Fruit fly (Drosophila melanogaster) whole organism, prepupa: ENCODE measurements around the gene CG3071.

ENCODE experiments used
- Blimp-1 ChIP-seq: fragments of 200-800 bp; sonication (Bioruptor generic); optimal IDR thresholded peaks from 3 replicates; lab custom pipeline; 2017; ENCODE audit warnings: missing biosample characterization, missing genetic modification characterization, mild to moderate bottlenecking, moderate library complexity, missing genetic modification reagents
- CG10631 ChIP-seq: fragments of 200-800 bp; sonication (Bioruptor generic); optimal IDR thresholded peaks from 2 replicates; lab custom pipeline; 2016; ENCODE audit warnings: missing biosample characterization, missing genetic modification characterization
- CG10669 ChIP-seq: fragments of 200-800 bp; sonication (Bioruptor generic); optimal IDR thresholded peaks from 3 replicates; lab custom pipeline; 2018; ENCODE audit warnings: missing biosample characterization, mild to moderate bottlenecking, missing genetic modification characterization, moderate library complexity
- CG11294 ChIP-seq: fragments of 200-800 bp; sonication (Bioruptor generic); IDR thresholded peaks from 2 replicates; pipeline ENCODE4 v1.3.6; 2022; ENCODE audit warnings: missing biosample characterization, missing genetic modification characterization
- CG11762 ChIP-seq: fragments of 200-800 bp; sonication (Bioruptor generic); optimal IDR thresholded peaks from 3 replicates; lab custom pipeline; 2016; ENCODE audit warnings: missing biosample characterization, missing genetic modification characterization; ENCODE audit not compliant: insufficient read depth
- CG11902 ChIP-seq: fragments of 200-800 bp; sonication (Bioruptor generic); optimal IDR thresholded peaks from 3 replicates; lab custom pipeline; 2016; ENCODE audit warnings: missing biosample characterization, missing genetic modification characterization
- CG15336 ChIP-seq: fragments of 200-800 bp; sonication (Bioruptor generic); IDR thresholded peaks from 2 replicates; pipeline ENCODE4 v1.3.6; 2022; ENCODE audit warnings: missing biosample characterization, missing genetic modification characterization
- CG16779 ChIP-seq: fragments of 200-800 bp; sonication (Bioruptor generic); optimal IDR thresholded peaks from 3 replicates; lab custom pipeline; 2017; ENCODE audit warnings: missing biosample characterization, mild to moderate bottlenecking, missing genetic modification characterization
- CG3032 ChIP-seq: fragments of 200-800 bp; optimal IDR thresholded peaks from 2 replicates; lab custom pipeline; 2019; ENCODE audit warnings: missing biosample characterization, mild to moderate bottlenecking, missing genetic modification characterization, moderate library complexity
- CG32006 ChIP-seq: fragments of 200-800 bp; sonication (Bioruptor generic); optimal IDR thresholded peaks from 3 replicates; lab custom pipeline; 2017; ENCODE audit warnings: missing biosample characterization, mild to moderate bottlenecking, missing genetic modification characterization
- CG34406 ChIP-seq: fragments of 200-800 bp; sonication (Bioruptor generic); optimal IDR thresholded peaks from 3 replicates; lab custom pipeline; 2016; ENCODE audit warnings: missing biosample characterization, missing genetic modification characterization
- CG3919 ChIP-seq: fragments of 200-800 bp; sonication (Bioruptor generic); optimal IDR thresholded peaks from 3 replicates; lab custom pipeline; 2016; ENCODE audit warnings: missing biosample characterization, missing genetic modification characterization
- CG4318 ChIP-seq: fragments of 200-800 bp; sonication (Bioruptor generic); optimal IDR thresholded peaks from 3 replicates; lab custom pipeline; 2017; ENCODE audit warnings: missing biosample characterization, mild to moderate bottlenecking, missing genetic modification characterization
- CG6163 ChIP-seq: fragments of 200-800 bp; sonication (Bioruptor generic); IDR thresholded peaks from 3 replicates; pipeline ENCODE4 v1.3.6; 2022; ENCODE audit warnings: missing biosample characterization, missing genetic modification characterization
- CG6276 ChIP-seq: fragments of 200-800 bp; sonication (Bioruptor generic); optimal IDR thresholded peaks from 2 replicates; lab custom pipeline; 2017; ENCODE audit warnings: missing biosample characterization, mild to moderate bottlenecking, missing genetic modification characterization
- CG6808 ChIP-seq: fragments of 200-800 bp; sonication (Bioruptor generic); optimal IDR thresholded peaks from 3 replicates; lab custom pipeline; 2017; ENCODE audit warnings: missing biosample characterization, missing genetic modification characterization, mild to moderate bottlenecking, moderate library complexity, missing genetic modification reagents
- CG6854 ChIP-seq: fragments of 200-800 bp; sonication (Bioruptor generic); optimal IDR thresholded peaks from 2 replicates; lab custom pipeline; 2017; ENCODE audit warnings: missing biosample characterization, mild to moderate bottlenecking, missing genetic modification characterization
- CG7368 ChIP-seq: fragments of 200-800 bp; sonication (Bioruptor generic); optimal IDR thresholded peaks from 3 replicates; lab custom pipeline; 2016; ENCODE audit warnings: missing biosample characterization, missing genetic modification characterization
- CG8119 ChIP-seq: fragments of 200-800 bp; sonication (Bioruptor generic); IDR thresholded peaks from 3 replicates; pipeline ENCODE4 v1.3.6; 2022; ENCODE audit warnings: missing biosample characterization, missing genetic modification characterization
- CG8319 ChIP-seq: fragments of 200-800 bp; sonication (Bioruptor generic); optimal IDR thresholded peaks from 3 replicates; lab custom pipeline; 2016; ENCODE audit warnings: missing biosample characterization, missing genetic modification characterization
- CG8632 ChIP-seq: fragments of 200-800 bp; sonication (Bioruptor generic); optimal IDR thresholded peaks from 3 replicates; lab custom pipeline; 2016; ENCODE audit warnings: missing biosample characterization, missing genetic modification characterization
- CG9139 ChIP-seq: fragments of 200-800 bp; sonication (Bioruptor generic); optimal IDR thresholded peaks from 3 replicates; lab custom pipeline; 2017; ENCODE audit warnings: missing biosample characterization, mild to moderate bottlenecking, missing genetic modification characterization
- Eip78C ChIP-seq: fragments of 200-800 bp; sonication (Bioruptor generic); peaks from one replicate; lab custom pipeline; 2016; ENCODE audit warnings: missing biosample characterization, missing genetic modification characterization
- Eip93F ChIP-seq: fragments of 200-800 bp; sonication (Bioruptor generic); optimal IDR thresholded peaks from 2 replicates; lab custom pipeline; 2016; ENCODE audit warnings: missing biosample characterization, mild to moderate bottlenecking, missing genetic modification characterization
- Ets21C ChIP-seq: fragments of 200-800 bp; sonication (Bioruptor generic); optimal IDR thresholded peaks from 3 replicates; lab custom pipeline; 2016; ENCODE audit warnings: missing biosample characterization, missing genetic modification characterization
- Gug ChIP-seq: fragments of 200-800 bp; sonication (Bioruptor generic); IDR thresholded peaks from 2 replicates; pipeline ENCODE4 v1.3.6; 2022; ENCODE audit warnings: missing biosample characterization, missing genetic modification characterization
- Hr38 ChIP-seq: sonication (Bioruptor generic); optimal IDR thresholded peaks from 2 replicates; lab custom pipeline; 2016; ENCODE audit warnings: missing biosample characterization, missing genetic modification characterization
- Hr39 ChIP-seq: fragments of 200-800 bp; sonication (Bioruptor generic); optimal IDR thresholded peaks from 2 replicates; lab custom pipeline; 2016; ENCODE audit warnings: missing biosample characterization, missing genetic modification characterization
- Hr4 ChIP-seq: fragments of 200-800 bp; sonication (Bioruptor generic); optimal IDR thresholded peaks from 3 replicates; lab custom pipeline; 2016; ENCODE audit warnings: missing biosample characterization, missing genetic modification characterization
- Lpt ChIP-seq: fragments of 200-800 bp; sonication (Bioruptor generic); optimal IDR thresholded peaks from 3 replicates; lab custom pipeline; 2016; ENCODE audit warnings: missing biosample characterization, missing genetic modification characterization
- Met ChIP-seq: fragments of 200-800 bp; sonication (Bioruptor generic); optimal IDR thresholded peaks from 3 replicates; lab custom pipeline; 2016; ENCODE audit warnings: missing biosample characterization, missing genetic modification characterization
- OdsH ChIP-seq: fragments of 200-800 bp; sonication (Bioruptor generic); optimal IDR thresholded peaks from 3 replicates; lab custom pipeline; 2016; ENCODE audit warnings: missing biosample characterization, missing genetic modification characterization
- Sox102F ChIP-seq: fragments of 200-800 bp; sonication (Bioruptor generic); optimal IDR thresholded peaks from 2 replicates; lab custom pipeline; 2016; ENCODE audit warnings: missing biosample characterization, mild to moderate bottlenecking, missing genetic modification characterization
- Sox14 ChIP-seq: fragments of 200-800 bp; sonication (Bioruptor generic); optimal IDR thresholded peaks from 3 replicates; lab custom pipeline; 2016; ENCODE audit warnings: missing biosample characterization, missing genetic modification characterization
- Sox15 ChIP-seq: fragments of 200-800 bp; sonication (Bioruptor generic); optimal IDR thresholded peaks from 3 replicates; lab custom pipeline; 2016; ENCODE audit warnings: missing biosample characterization, missing genetic modification characterization
- achi ChIP-seq: fragments of 200-800 bp; sonication (Bioruptor generic); optimal IDR thresholded peaks from 3 replicates; lab custom pipeline; 2016; ENCODE audit warnings: missing biosample characterization, missing genetic modification characterization
- acj6 ChIP-seq: fragments of 200-800 bp; sonication (Bioruptor generic); optimal IDR thresholded peaks from 3 replicates; lab custom pipeline; 2016; ENCODE audit warnings: missing biosample characterization, missing genetic modification characterization
- cyc ChIP-seq: fragments of 200-800 bp; sonication (Bioruptor generic); optimal IDR thresholded peaks from 3 replicates; lab custom pipeline; 2016; ENCODE audit warnings: missing biosample characterization, missing genetic modification characterization
- dac ChIP-seq: fragments of 200-800 bp; sonication (Bioruptor generic); optimal IDR thresholded peaks from 2 replicates; lab custom pipeline; 2017; ENCODE audit warnings: missing biosample characterization, mild to moderate bottlenecking, missing genetic modification characterization
- esn ChIP-seq: fragments of 200-800 bp; sonication (Bioruptor generic); optimal IDR thresholded peaks from 2 replicates; lab custom pipeline; 2016; ENCODE audit warnings: missing biosample characterization, mild to moderate bottlenecking, missing genetic modification characterization, moderate library complexity
- fd59A ChIP-seq: fragments of 200-800 bp; sonication (Bioruptor generic); optimal IDR thresholded peaks from 2 replicates; lab custom pipeline; 2017; ENCODE audit warnings: missing biosample characterization, mild to moderate bottlenecking, missing genetic modification characterization, missing genetic modification reagents
- fd85E ChIP-seq: fragments of 200-800 bp; sonication (Bioruptor generic); optimal IDR thresholded peaks from 3 replicates; lab custom pipeline; 2016; ENCODE audit warnings: missing biosample characterization, missing genetic modification characterization
- fkh ChIP-seq: fragments of 200-800 bp; sonication (Bioruptor generic); optimal IDR thresholded peaks from 3 replicates; lab custom pipeline; 2017; ENCODE audit warnings: missing biosample characterization, mild to moderate bottlenecking, missing genetic modification characterization, moderate library complexity
- lz ChIP-seq: fragments of 200-800 bp; sonication (Bioruptor generic); optimal IDR thresholded peaks from 3 replicates; lab custom pipeline; 2016; ENCODE audit warnings: missing biosample characterization, missing genetic modification characterization
- net ChIP-seq: fragments of 200-800 bp; sonication (Bioruptor generic); optimal IDR thresholded peaks from 3 replicates; lab custom pipeline; 2016; ENCODE audit warnings: missing biosample characterization, missing genetic modification characterization
- pdm3 ChIP-seq: fragments of 200-800 bp; sonication (Bioruptor generic); optimal IDR thresholded peaks from 3 replicates; lab custom pipeline; 2016; ENCODE audit warnings: missing biosample characterization, missing genetic modification characterization
- salr ChIP-seq, 2 experiments: fragments of 200-800 bp; sonication (Bioruptor generic); optimal IDR thresholded peaks; 3 replicates each; lab custom pipeline; 2016 to 2018; ENCODE audit warnings: missing biosample characterization in 2 of 2, missing genetic modification characterization in 2 of 2, mild to moderate bottlenecking in 1 of 2
- ss ChIP-seq, 2 experiments: fragments of 200-800 bp; sonication (Bioruptor generic); optimal IDR thresholded peaks; 2 replicates in 1 of 2; 3 replicates in 1 of 2; lab custom pipeline; 2017 to 2018; ENCODE audit warnings: mild to moderate bottlenecking in 2 of 2, missing biosample characterization in 2 of 2, missing genetic modification characterization in 2 of 2, moderate library complexity in 1 of 2
- svp ChIP-seq: fragments of 200-800 bp; sonication (Bioruptor generic); peaks from one replicate; lab custom pipeline; 2016; ENCODE audit warnings: missing biosample characterization, missing genetic modification characterization
- topi ChIP-seq: fragments of 200-800 bp; sonication (Bioruptor generic); optimal IDR thresholded peaks from 3 replicates; lab custom pipeline; 2016; ENCODE audit warnings: missing biosample characterization, missing genetic modification characterization

Gene CG3071

dm6 chrX:2294474-2295434 lies 32.1 kb downstream of the CG3071 start:
- TF ChIP-seq CG6808 (GFP tag; lab: Kevin White, UChicago) (no peak), cyc (peak; percentile 47), Eip78C (peak; percentile 80), Hr38 (no peak), salr (GFP tag; optimal IDR thresholded peaks at IDR 0.05; lab: Kevin White, UChicago) (no peak), CG8119 (GFP tag; lab: Robert Waterston, UW) (peak; percentile 59; the same call in 2 of the 3 replicates), CG7368 (GFP tag; lab: Kevin White, UChicago) (peak; percentile 68), CG34406 (GFP tag; lab: Kevin White, UChicago) (peak; percentile 67), fd85E (GFP tag; lab: Kevin White, UChicago) (no peak), CG9139 (GFP tag; lab: Kevin White, UChicago) (no peak), Sox102F (GFP tag; lab: Kevin White, UChicago) (peak; percentile 67), CG8319 (GFP tag; lab: Kevin White, UChicago) (peak; percentile 37), Sox15 (no peak), CG6276 (GFP tag; lab: Kevin White, UChicago) (peak; percentile 39), Sox14 (GFP tag; lab: Kevin White, UChicago) (peak; percentile 89), svp (GFP tag; lab: Kevin White, UChicago) (peak; percentile 90), CG16779 (tag; lab: Kevin White, UChicago) (peak; percentile 46), CG11294 (GFP tag; lab: Robert Waterston, UW) (peak; percentile 30; the same call in 1 of the 2 replicates), acj6 (GFP tag; lab: Kevin White, UChicago) (peak; percentile 54), fd59A (GFP tag; lab: Kevin White, UChicago) (no peak), CG3032 (peak; percentile 33), achi (GFP tag; lab: Kevin White, UChicago) (peak; percentile 42), OdsH (peak; percentile 39), CG32006 (GFP tag; lab: Kevin White, UChicago) (peak; percentile 53), CG11762 (GFP tag; lab: Kevin White, UChicago) (no peak), Hr39 (GFP tag; lab: Kevin White, UChicago) (peak; percentile 69), Blimp-1 (GFP tag; lab: Kevin White, UChicago) (no peak), CG10631 (GFP tag; lab: Kevin White, UChicago) (peak; percentile 58), Met (GFP tag; lab: Kevin White, UChicago) (peak; percentile 74), lz (GFP tag; lab: Kevin White, UChicago) (peak; percentile 67), CG6854 (GFP tag; lab: Kevin White, UChicago) (peak; percentile 38), CG10669 (GFP tag; lab: Kevin White, UChicago) (peak; percentile 54), Ets21C (GFP tag; lab: Kevin White, UChicago) (peak; percentile 20), CG4318 (GFP tag; lab: Kevin White, UChicago) (no peak), CG6163 (GFP tag; lab: Robert Waterston, UW) (peak; percentile 54), Hr4 (peak; percentile 42), Lpt (GFP tag; lab: Kevin White, UChicago) (peak; percentile 58), net (peak; percentile 73), CG11902 (peak; percentile 24), pdm3 (GFP tag; lab: Kevin White, UChicago) (peak; percentile 40), CG8632 (peak; percentile 19), fkh (GFP tag; lab: Kevin White, UChicago) (peak; percentile 64), ss (GFP tag; optimal IDR thresholded peaks at IDR 0.05; lab: Kevin White, UChicago) (peak; percentile 40 to 43), CG3919 (GFP tag; lab: Kevin White, UChicago) (peak; percentile 56), topi (GFP tag; lab: Kevin White, UChicago) (peak; percentile 65), Gug (GFP tag; lab: Robert Waterston, UW) (peak; percentile 28; the same call in 1 of the 2 replicates), CG15336 (peak; percentile 21; the same call in 1 of the 2 replicates), dac (GFP tag; lab: Kevin White, UChicago) (no peak), Eip93F (GFP tag; lab: Kevin White, UChicago) (no peak), esn (GFP tag; lab: Kevin White, UChicago) (peak; percentile 64)
